Worm (Caenorhabditis elegans) whole organism, L4 larva: ENCODE data around the gene ipla-5.

Experiments
- F26F4.8 ChIP-seq: fragments of 200-800 bp; sonication (Bioruptor generic); conservative IDR thresholded peaks from 2 replicates; pipeline ENCODE4 v1.3.6; 2022; ENCODE audit warnings: missing genetic modification characterization, missing compliant biosample characterization
- Y5F2A.4 ChIP-seq: fragments of 200-800 bp; sonication (Bioruptor generic); optimal IDR thresholded peaks from 2 replicates; lab custom pipeline; 2018; ENCODE audit warnings: mild to moderate bottlenecking, missing genetic modification characterization, missing compliant biosample characterization
- ZK546.5 ChIP-seq, 2 experiments: sonication (generic microtip); optimal IDR thresholded peaks; 2 replicates each; lab custom pipeline; 2017; ENCODE audit warnings: missing biosample characterization in 2 of 2, missing genetic modification characterization in 2 of 2
- ceh-82 ChIP-seq: sonication (generic microtip); optimal IDR thresholded peaks from 2 replicates; lab custom pipeline; 2017; ENCODE audit warnings: missing biosample characterization, missing genetic modification characterization
- egl-27 ChIP-seq: sonication (generic microtip); optimal IDR thresholded peaks from 3 replicates; lab custom pipeline; 2017; ENCODE audit warnings: missing biosample characterization, missing genetic modification reagents, missing genetic modification characterization
- lin-29 ChIP-seq: fragments of 200-800 bp; sonication (Bioruptor generic); IDR thresholded peaks from 2 replicates; pipeline ENCODE4 v1.3.6; 2022; ENCODE audit warnings: missing genetic modification reagents, missing genetic modification characterization, missing compliant biosample characterization
- lin-39 ChIP-seq: fragments of 150-350 bp; optimal IDR thresholded peaks from 2 replicates; lab custom pipeline; 2014; ENCODE audit warnings: missing biosample characterization, missing genetic modification reagents, missing genetic modification characterization
- lsy-2 ChIP-seq, 2 experiments: fragments of 150-350 bp in 1 of 2; sonication (generic microtip) in 1 of 2; optimal IDR thresholded peaks; 2 replicates each; lab custom pipeline; 2014 to 2017; ENCODE audit warnings: missing biosample characterization in 2 of 2, missing genetic modification characterization in 2 of 2
- mep-1 ChIP-seq: fragments of 150-350 bp; sonication (generic microtip); optimal IDR thresholded peaks from 3 replicates; lab custom pipeline; 2014; ENCODE audit warnings: missing biosample characterization, missing genetic modification characterization
- nhr-28 ChIP-seq: fragments of 150-350 bp; optimal IDR thresholded peaks from 2 replicates; lab custom pipeline; 2014; ENCODE audit warnings: missing biosample characterization, missing genetic modification characterization
- sdz-12 ChIP-seq: fragments of 200-800 bp; sonication (Bioruptor generic); optimal IDR thresholded peaks from 2 replicates; lab custom pipeline; 2018; ENCODE audit warnings: mild to moderate bottlenecking, missing genetic modification characterization, missing compliant biosample characterization
- skn-1 ChIP-seq: fragments of 150-350 bp; optimal IDR thresholded peaks from 2 replicates; lab custom pipeline; 2014; ENCODE audit warnings: missing biosample characterization, missing genetic modification characterization
- unc-130 ChIP-seq: sonication (generic microtip); optimal IDR thresholded peaks from 2 replicates; lab custom pipeline; 2016; ENCODE audit warnings: missing genetic modification reagents, missing genetic modification characterization, missing compliant biosample characterization
- unc-39 ChIP-seq: sonication (generic microtip); optimal IDR thresholded peaks from 2 replicates; lab custom pipeline; 2017; ENCODE audit warnings: missing biosample characterization, missing genetic modification characterization

DNA sequence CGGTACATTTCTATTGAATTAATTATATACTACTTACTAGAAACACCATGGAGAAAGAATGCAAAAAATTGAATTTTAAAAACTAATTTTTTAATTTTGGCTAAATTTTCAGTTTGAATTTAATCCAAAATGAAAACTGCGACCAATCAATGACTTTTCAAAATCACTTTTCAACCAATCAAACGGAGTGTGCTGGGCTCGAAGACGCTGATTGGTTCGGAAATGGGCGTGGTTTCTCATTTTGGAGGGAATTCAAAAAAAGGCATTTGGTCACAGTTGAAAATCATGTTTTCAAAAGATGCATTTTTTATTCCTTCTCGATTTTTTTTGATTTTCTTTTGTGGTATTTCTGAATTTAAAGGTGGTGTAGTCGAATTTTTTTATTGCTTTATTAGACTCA, 33.9 kb downstream of the ipla-5 start:
- TF ChIP-seq F26F4.8 (GFP tag; lab: Robert Waterston, UW) = no peak
- no peak for TF ChIP-seq egl-27 (tag; lab: Kevin White, UChicago)
- TF ChIP-seq ZK546.5 (tag; optimal IDR thresholded peaks at IDR 0.05; lab: Kevin White, UChicago) = no peak
- TF ChIP-seq sdz-12 = no peak
- TF ChIP-seq nhr-28 (tag; lab: Kevin White, UChicago) = no peak
- no peak for TF ChIP-seq unc-130 (GFP tag; lab: Kevin White, UChicago)
- TF ChIP-seq unc-39 = no peak
- TF ChIP-seq lin-39 (tag; lab: Kevin White, UChicago) = no peak
- no peak for TF ChIP-seq Y5F2A.4 (GFP tag; lab: Kevin White, UChicago)
- TF ChIP-seq skn-1 (tag; lab: Kevin White, UChicago) = no peak
- no peak for TF ChIP-seq mep-1 (tag; lab: Kevin White, UChicago)
- no peak for TF ChIP-seq lsy-2 (tag; optimal IDR thresholded peaks at IDR 0.05; lab: Kevin White, UChicago)
- TF ChIP-seq ceh-82 = no peak
- TF ChIP-seq lin-29 = no peak
